Fruit fly (Drosophila melanogaster) whole organism, embryonic: ENCODE results near the gene mdu.

ENCODE experiments used
- BEAF-32 ChIP-seq: fragments of 200-800 bp; sonication (Bioruptor generic); optimal IDR thresholded peaks from 3 replicates; lab custom pipeline; 2017; ENCODE audit warnings: missing biosample characterization, missing genetic modification characterization, mild to moderate bottlenecking, moderate library complexity, missing genetic modification reagents
- CG12236 ChIP-seq: fragments of 200-800 bp; sonication (Bioruptor generic); optimal IDR thresholded peaks from 2 replicates; lab custom pipeline; 2016; ENCODE audit warnings: missing biosample characterization, missing genetic modification characterization
- CG13424 ChIP-seq: fragments of 200-800 bp; sonication (Bioruptor generic); optimal IDR thresholded peaks from 2 replicates; lab custom pipeline; 2019; ENCODE audit warnings: missing biosample characterization, mild to moderate bottlenecking, missing genetic modification characterization, moderate library complexity
- CG14710 ChIP-seq: fragments of 200-800 bp; sonication (Bioruptor generic); optimal IDR thresholded peaks from 3 replicates; lab custom pipeline; 2019; ENCODE audit warnings: missing biosample characterization, mild to moderate bottlenecking, missing genetic modification characterization, moderate library complexity
- CG14860 ChIP-seq: fragments of 200-800 bp; sonication (Bioruptor generic); IDR thresholded peaks from 3 replicates; pipeline ENCODE4 v1.3.6; 2022; ENCODE audit warnings: missing biosample characterization, missing genetic modification characterization; ENCODE audit not compliant: partially characterized antibody
- CG1602 ChIP-seq: fragments of 200-800 bp; sonication (Bioruptor generic); optimal IDR thresholded peaks from 3 replicates; lab custom pipeline; 2016; ENCODE audit warnings: missing biosample characterization, missing genetic modification characterization
- CG17361 ChIP-seq: fragments of 200-800 bp; sonication (Bioruptor generic); IDR thresholded peaks from 3 replicates; pipeline ENCODE4 v1.3.6; 2022; ENCODE audit warnings: missing biosample characterization, missing genetic modification characterization
- CG18764 ChIP-seq: fragments of 200-800 bp; sonication (Bioruptor generic); optimal IDR thresholded peaks from 3 replicates; lab custom pipeline; 2016; ENCODE audit warnings: missing biosample characterization, missing genetic modification characterization
- CG2120 ChIP-seq: fragments of 200-800 bp; sonication (Bioruptor generic); optimal IDR thresholded peaks from 3 replicates; lab custom pipeline; 2016; ENCODE audit warnings: missing biosample characterization, missing genetic modification characterization
- CG2678 ChIP-seq: fragments of 200-800 bp; sonication (Bioruptor generic); optimal IDR thresholded peaks from 3 replicates; lab custom pipeline; 2019; ENCODE audit warnings: missing biosample characterization, mild to moderate bottlenecking, missing genetic modification characterization, moderate library complexity
- CG30020 ChIP-seq: fragments of 200-800 bp; optimal IDR thresholded peaks from 2 replicates; lab custom pipeline; 2019; ENCODE audit warnings: missing biosample characterization, mild to moderate bottlenecking, missing genetic modification characterization, moderate library complexity
- CG6689 ChIP-seq: fragments of 200-800 bp; sonication (Bioruptor generic); IDR thresholded peaks from 2 replicates; pipeline ENCODE4 v1.3.6; 2022; ENCODE audit warnings: missing biosample characterization, missing genetic modification characterization
- CG7786 ChIP-seq: fragments of 200-800 bp; sonication (Bioruptor generic); optimal IDR thresholded peaks from 2 replicates; lab custom pipeline; 2016; ENCODE audit warnings: missing biosample characterization, missing genetic modification characterization
- CG8765 ChIP-seq: fragments of 200-800 bp; sonication (Bioruptor generic); IDR thresholded peaks from 2 replicates; pipeline ENCODE4 v1.3.6; 2022; ENCODE audit warnings: missing biosample characterization, missing genetic modification characterization
- CG9215 ChIP-seq: fragments of 200-800 bp; sonication (Bioruptor generic); IDR thresholded peaks from 2 replicates; pipeline ENCODE4 v1.3.6; 2022; ENCODE audit warnings: missing biosample characterization, missing genetic modification characterization
- CG9609 ChIP-seq: fragments of 200-800 bp; sonication (Bioruptor generic); optimal IDR thresholded peaks from 3 replicates; lab custom pipeline; 2016; ENCODE audit warnings: missing biosample characterization, missing genetic modification characterization
- CG9817 ChIP-seq: fragments of 200-800 bp; sonication (Bioruptor generic); optimal IDR thresholded peaks from 2 replicates; lab custom pipeline; 2018; ENCODE audit warnings: missing biosample characterization, mild to moderate bottlenecking, missing genetic modification characterization, moderate library complexity
- Chrac-16 ChIP-seq: fragments of 200-800 bp; sonication (Bioruptor generic); optimal IDR thresholded peaks from 3 replicates; lab custom pipeline; 2016; ENCODE audit warnings: missing biosample characterization, missing genetic modification characterization
- Dip2 ChIP-seq: fragments of 200-800 bp; sonication (Bioruptor generic); IDR thresholded peaks from 2 replicates; pipeline ENCODE4 v1.3.6; 2022; ENCODE audit warnings: missing biosample characterization, missing genetic modification characterization
- Dll ChIP-seq: fragments of 200-800 bp; sonication (Bioruptor generic); IDR thresholded peaks from 4 replicates; pipeline ENCODE4 v1.3.6; 2022; ENCODE audit warnings: missing biosample characterization, missing genetic modification characterization; ENCODE audit not compliant: partially characterized antibody
- Hmx ChIP-seq: fragments of 200-800 bp; sonication (Bioruptor generic); optimal IDR thresholded peaks from 2 replicates; lab custom pipeline; 2016; ENCODE audit warnings: missing biosample characterization, missing genetic modification characterization
- Lim3 ChIP-seq: fragments of 200-800 bp; sonication (Bioruptor generic); IDR thresholded peaks from 2 replicates; pipeline ENCODE4 v1.3.6; 2022; ENCODE audit warnings: missing biosample characterization, missing genetic modification characterization
- Mrtf ChIP-seq: fragments of 200-800 bp; sonication (Bioruptor generic); IDR thresholded peaks from 3 replicates; pipeline ENCODE4 v1.3.6; 2022; ENCODE audit warnings: missing biosample characterization, missing genetic modification characterization
- Oli ChIP-seq: fragments of 200-800 bp; sonication (Bioruptor generic); optimal IDR thresholded peaks from 2 replicates; lab custom pipeline; 2018; ENCODE audit warnings: missing biosample characterization, mild to moderate bottlenecking, missing genetic modification characterization, moderate library complexity
- Sry-β ChIP-seq: fragments of 200-800 bp; sonication (Bioruptor generic); optimal IDR thresholded peaks from 2 replicates; lab custom pipeline; 2018; ENCODE audit warnings: missing biosample characterization, mild to moderate bottlenecking, missing genetic modification characterization, moderate library complexity
- Ssrp ChIP-seq: fragments of 200-800 bp; sonication (Bioruptor generic); optimal IDR thresholded peaks from 2 replicates; lab custom pipeline; 2018; ENCODE audit warnings: missing biosample characterization, mild to moderate bottlenecking, missing genetic modification characterization, moderate library complexity
- Trl ChIP-seq, 3 experiments: fragments of >200 bp in 2 of 3; fragments of 200-800 bp in 1 of 3; sonication (Bioruptor generic) in 1 of 3; optimal IDR thresholded peaks; 2 replicates in 1 of 3; 3 replicates in 2 of 3; lab custom pipeline; 2016 to 2017; ENCODE audit warnings: missing biosample characterization in 1 of 3, missing genetic modification characterization in 1 of 3
- Xbp1 ChIP-seq: fragments of 200-800 bp; sonication (Bioruptor generic); optimal IDR thresholded peaks from 3 replicates; lab custom pipeline; 2016; ENCODE audit warnings: missing biosample characterization, mild to moderate bottlenecking, missing genetic modification characterization
- Xrp1 ChIP-seq: fragments of 200-800 bp; sonication (Bioruptor generic); IDR thresholded peaks from 2 replicates; pipeline ENCODE4 v1.3.6; 2022; ENCODE audit warnings: missing biosample characterization, missing genetic modification characterization
- ato ChIP-seq: fragments of 200-800 bp; sonication (Bioruptor generic); IDR thresholded peaks from 2 replicates; pipeline ENCODE4 v1.3.6; 2022; ENCODE audit warnings: missing biosample characterization, missing genetic modification characterization; ENCODE audit not compliant: partially characterized antibody
- bbx ChIP-seq: fragments of 200-800 bp; sonication (Bioruptor generic); IDR thresholded peaks from 2 replicates; pipeline ENCODE4 v1.3.6; 2022; ENCODE audit warnings: missing biosample characterization, missing genetic modification characterization; ENCODE audit not compliant: partially characterized antibody
- dmrt11E ChIP-seq: fragments of 200-800 bp; sonication (Bioruptor generic); optimal IDR thresholded peaks from 3 replicates; lab custom pipeline; 2018; ENCODE audit warnings: missing biosample characterization, mild to moderate bottlenecking, missing genetic modification characterization, moderate library complexity
- ems ChIP-seq: fragments of 200-800 bp; sonication (Bioruptor generic); optimal IDR thresholded peaks from 3 replicates; lab custom pipeline; 2016; ENCODE audit warnings: missing biosample characterization, missing genetic modification characterization
- ftz-f1 ChIP-seq: fragments of 200-800 bp; sonication (Bioruptor generic); optimal IDR thresholded peaks from 2 replicates; lab custom pipeline; 2016; ENCODE audit warnings: missing biosample characterization, missing genetic modification characterization
- gce ChIP-seq: fragments of 200-800 bp; sonication (Bioruptor generic); IDR thresholded peaks from 3 replicates; pipeline ENCODE4 v1.3.6; 2022; ENCODE audit warnings: missing biosample characterization, missing genetic modification characterization
- gcm ChIP-seq: fragments of 200-800 bp; sonication (Bioruptor generic); optimal IDR thresholded peaks from 2 replicates; lab custom pipeline; 2019; ENCODE audit warnings: missing biosample characterization, mild to moderate bottlenecking, missing genetic modification characterization, moderate library complexity
- gfzf ChIP-seq: fragments of 200-800 bp; sonication (Bioruptor generic); optimal IDR thresholded peaks from 2 replicates; lab custom pipeline; 2016; ENCODE audit warnings: missing biosample characterization, mild to moderate bottlenecking, missing genetic modification characterization, moderate library complexity
- h ChIP-seq: fragments of >200 bp; optimal IDR thresholded peaks from 2 replicates; lab custom pipeline; 2017
- ken ChIP-seq: fragments of 200-800 bp; sonication (Bioruptor generic); IDR thresholded peaks from 3 replicates; pipeline ENCODE4 v1.3.6; 2022; ENCODE audit warnings: missing biosample characterization, missing genetic modification characterization
- knrl ChIP-seq: fragments of 200-800 bp; sonication (Bioruptor generic); IDR thresholded peaks from 3 replicates; pipeline ENCODE4 v1.3.6; 2022; ENCODE audit warnings: missing biosample characterization, missing genetic modification characterization; ENCODE audit not compliant: partially characterized antibody
- lola ChIP-seq, 3 experiments: fragments of >200 bp in 2 of 3; fragments of 200-800 bp in 1 of 3; sonication (Bioruptor generic) in 1 of 3; optimal IDR thresholded peaks; 2 replicates each; lab custom pipeline; 2017 to 2019; ENCODE audit warnings: missing biosample characterization in 3 of 3, missing genetic modification characterization in 3 of 3, mild to moderate bottlenecking in 1 of 3, moderate library complexity in 1 of 3
- nerfin-2 ChIP-seq: fragments of 200-800 bp; sonication (Bioruptor generic); IDR thresholded peaks from 2 replicates; pipeline ENCODE4 v1.3.6; 2022; ENCODE audit warnings: missing biosample characterization, missing genetic modification characterization; ENCODE audit not compliant: partially characterized antibody
- nmo ChIP-seq: fragments of 200-800 bp; sonication (Bioruptor generic); optimal IDR thresholded peaks from 2 replicates; lab custom pipeline; 2018; ENCODE audit warnings: missing biosample characterization, mild to moderate bottlenecking, missing genetic modification characterization, moderate library complexity
- psq ChIP-seq: fragments of 200-800 bp; sonication (Bioruptor generic); optimal IDR thresholded peaks from 2 replicates; lab custom pipeline; 2017; ENCODE audit warnings: missing biosample characterization, missing genetic modification characterization
- sima ChIP-seq: fragments of 200-800 bp; sonication (Bioruptor generic); optimal IDR thresholded peaks from 2 replicates; lab custom pipeline; 2016; ENCODE audit warnings: missing biosample characterization, missing genetic modification characterization
- slbo ChIP-seq: fragments of 200-800 bp; sonication (Bioruptor generic); IDR thresholded peaks from 2 replicates; pipeline ENCODE4 v1.3.6; 2022; ENCODE audit warnings: missing biosample characterization, missing genetic modification characterization
- ssp ChIP-seq: fragments of 200-800 bp; sonication (Bioruptor generic); IDR thresholded peaks from 2 replicates; pipeline ENCODE4 v1.3.6; 2022; ENCODE audit warnings: missing biosample characterization, missing genetic modification characterization
- tin ChIP-seq: fragments of 200-800 bp; sonication (Bioruptor generic); optimal IDR thresholded peaks from 3 replicates; lab custom pipeline; 2016; ENCODE audit warnings: missing biosample characterization, missing genetic modification characterization

Gene mdu

dm6 chrX:12462936-12463558 lies 33.9 kb upstream of the mdu start, which contains the start of the genes Rab40 and CG42258 (continued):
- TF ChIP-seq bbx (GFP tag; lab: Robert Waterston, UW) = peak; percentile 47
- TF ChIP-seq CG8765 (GFP tag; lab: Robert Waterston, UW) = no peak
- no peak for TF ChIP-seq psq (GFP tag; lab: Kevin White, UChicago)
- peak; percentile 65; the same call in 1 of the 3 replicates for TF ChIP-seq ken (GFP tag; lab: Robert Waterston, UW)
- no peak for TF ChIP-seq gcm (GFP tag; lab: Kevin White, UChicago)
- TF ChIP-seq CG18764 (GFP tag; lab: Kevin White, UChicago) = peak; percentile 19
- peak; percentile 38; the same call in 2 of the 3 replicates for TF ChIP-seq CG14860 (GFP tag; lab: Robert Waterston, UW)
- peak; percentile 28 for TF ChIP-seq dmrt11E (tag; lab: Kevin White, UChicago)
- TF ChIP-seq gfzf (GFP tag; lab: Kevin White, UChicago) = no peak
- peak; percentile 40 for TF ChIP-seq CG13424 (tag; lab: Kevin White, UChicago)
- peak; percentile 36 for TF ChIP-seq ems (GFP tag; lab: Kevin White, UChicago)
- no peak for TF ChIP-seq sima (GFP tag; lab: Kevin White, UChicago)
- no peak for TF ChIP-seq h
- peak; percentile 77 for TF ChIP-seq CG14710 (tag; lab: Kevin White, UChicago)
- no peak for TF ChIP-seq gce (GFP tag; lab: Robert Waterston, UW)
- TF ChIP-seq Ssrp = peak; percentile 3
- TF ChIP-seq Xrp1 = peak; percentile 46; the same call in 1 of the 2 replicates
- no peak for TF ChIP-seq Mrtf
- no peak for TF ChIP-seq ftz-f1 (GFP tag; lab: Kevin White, UChicago)
- no peak for TF ChIP-seq Oli (tag; lab: Kevin White, UChicago)
- peak in 1 of 3 experiments; percentile 47 for TF ChIP-seq lola (GFP tag; optimal IDR thresholded peaks at IDR 0.05; lab: Kevin White, UChicago)
- TF ChIP-seq Lim3 (GFP tag; lab: Robert Waterston, UW) = no peak
- TF ChIP-seq knrl = peak; percentile 73; the same call in 2 of the 3 replicates
- peak; percentile 40; the same call in 1 of the 2 replicates for TF ChIP-seq nerfin-2 (GFP tag; lab: Robert Waterston, UW)
- TF ChIP-seq CG17361 = peak; percentile 80
- TF ChIP-seq Chrac-16 (GFP tag; lab: Kevin White, UChicago) = peak; percentile 55
- TF ChIP-seq Trl (optimal IDR thresholded peaks at IDR 0.05; lab: Kevin White, UChicago) = no peak
- TF ChIP-seq Trl (GFP tag; optimal IDR thresholded peaks at IDR 0.05; lab: Kevin White, UChicago) = peak; percentile 1
- peak; percentile 71; the same call in 2 of the 4 replicates for TF ChIP-seq Dll
- TF ChIP-seq tin (GFP tag; lab: Kevin White, UChicago) = peak; percentile 55
- no peak for TF ChIP-seq CG12236 (GFP tag; lab: Kevin White, UChicago)
- peak; percentile 48; the same call in 1 of the 2 replicates for TF ChIP-seq CG9215 (GFP tag; lab: Robert Waterston, UW)
- no peak for TF ChIP-seq Dip2 (GFP tag; lab: Robert Waterston, UW)
- peak; percentile 57 for TF ChIP-seq CG30020 (tag; lab: Kevin White, UChicago)
- peak; percentile 32; the same call in 1 of the 2 replicates for TF ChIP-seq ssp (GFP tag; lab: Robert Waterston, UW)
- TF ChIP-seq nmo (GFP tag; lab: Kevin White, UChicago) = peak; percentile 48
- TF ChIP-seq Xbp1 (GFP tag; lab: Kevin White, UChicago) = peak; percentile 60
- peak; percentile 41 for TF ChIP-seq CG7786
- TF ChIP-seq Hmx = peak; percentile 3
- TF ChIP-seq CG2120 (GFP tag; lab: Kevin White, UChicago) = peak; percentile 67
- TF ChIP-seq BEAF-32 (GFP tag; lab: Kevin White, UChicago) = peak; percentile 84
- peak; percentile 43 for TF ChIP-seq slbo (GFP tag; lab: Robert Waterston, UW)
- peak; percentile 16 for TF ChIP-seq CG1602 (GFP tag; lab: Kevin White, UChicago)
- TF ChIP-seq CG9817 = peak; percentile 1
- TF ChIP-seq ato = no peak
- peak; percentile 31; the same call in 1 of the 2 replicates for TF ChIP-seq CG6689
- TF ChIP-seq CG9609 (GFP tag; lab: Kevin White, UChicago) = peak; percentile 29
- TF ChIP-seq CG2678 (tag; lab: Kevin White, UChicago) = peak; percentile 35
- TF ChIP-seq Sry-β (GFP tag; lab: Kevin White, UChicago) = peak; percentile 66
